Worm (Caenorhabditis elegans): ENCODE measurements around the gene C35A5.5.

Gene C35A5.5

DNA sequence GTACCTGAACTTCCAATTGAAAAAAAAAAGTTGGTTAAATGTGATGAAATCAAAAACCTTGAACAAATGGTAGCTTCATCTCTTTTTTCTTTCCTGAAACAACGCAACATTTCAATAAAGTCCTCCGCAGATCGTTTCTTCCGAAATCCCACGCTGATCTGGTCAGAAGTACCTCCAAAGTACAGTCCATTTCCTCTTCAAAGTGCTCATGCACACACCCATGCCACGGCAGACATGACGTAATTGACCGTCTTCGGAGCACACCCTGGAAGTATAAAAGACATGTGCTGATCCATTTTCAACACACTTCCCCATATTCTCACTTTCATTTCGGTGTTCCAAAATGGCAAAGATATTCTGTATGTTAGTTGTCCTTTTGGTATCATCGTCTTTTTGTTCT lies 1.8 kb upstream of the C35A5.5 start, which contains the start of gene C35A5.10:
Gene C35A5.10 (plus strand): TSS at position 301 of the 400 bp plus-strand sequence.
- TF ChIP-seq F13C5.2 (tag; optimal IDR thresholded peaks at IDR 0.05) = no peak

DNA sequence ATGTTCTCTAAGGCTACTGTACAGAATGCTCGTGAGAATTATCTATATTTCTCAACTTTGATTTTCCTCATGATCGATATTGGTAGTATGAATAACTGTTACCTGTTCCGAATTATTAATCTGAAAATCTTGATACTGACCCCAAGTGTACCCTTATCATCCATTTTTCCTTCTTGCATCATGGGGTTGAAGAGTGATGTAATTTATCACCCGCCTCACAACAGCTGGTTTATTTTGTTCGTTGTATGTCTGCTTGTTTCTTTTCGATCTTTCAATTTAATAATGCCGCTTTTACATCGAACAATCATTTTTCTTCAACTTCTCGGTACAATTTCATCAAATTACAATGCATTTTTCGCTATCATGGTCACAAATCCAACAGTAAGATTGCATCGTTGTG lies 3.2 kb downstream of the C35A5.5 start, which contains the start of gene C35A5.6:
Gene C35A5.6 (plus strand): TSS at position 283 of the 400 bp plus-strand sequence.
- TF ChIP-seq aly-1 (tag; optimal IDR thresholded peaks at IDR 0.05) (no peak), pes-1 (GFP tag; IDR thresholded peaks at IDR 0.05) (no peak), F13C5.2 (tag; optimal IDR thresholded peaks at IDR 0.05) (no peak), hmbx-1 (tag; optimal IDR thresholded peaks at IDR 0.05) (no peak), ama-1 (optimal IDR thresholded peaks at IDR 0.05) (no peak)

DNA sequence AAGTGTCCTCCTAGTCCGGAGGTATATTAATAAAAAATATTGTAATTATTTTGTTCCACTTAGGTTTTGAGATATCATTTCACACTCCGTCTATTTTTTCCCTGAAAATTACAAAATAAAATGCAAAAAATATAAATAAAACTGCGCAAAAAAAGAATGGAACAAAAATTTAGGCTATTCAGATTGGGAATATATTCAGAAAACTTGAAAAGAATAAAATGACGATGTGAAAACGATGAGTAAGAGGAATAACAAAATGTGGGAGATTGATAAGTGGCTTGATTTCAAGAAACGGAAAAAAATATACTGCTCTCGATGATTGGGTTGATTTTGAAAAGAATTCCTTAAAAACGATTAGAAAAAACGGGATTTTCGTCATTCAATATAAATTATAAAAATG lies 8.6 kb downstream of the C35A5.5 start, which contains the start of gene dmsr-8:
Gene dmsr-8 (minus strand): TSS at position 101 of the 400 bp plus-strand sequence.
- TF ChIP-seq pes-1 (GFP tag; IDR thresholded peaks at IDR 0.05) = no peak
- no peak for TF ChIP-seq tbx-11 (GFP tag; IDR thresholded peaks at IDR 0.05)

DNA sequence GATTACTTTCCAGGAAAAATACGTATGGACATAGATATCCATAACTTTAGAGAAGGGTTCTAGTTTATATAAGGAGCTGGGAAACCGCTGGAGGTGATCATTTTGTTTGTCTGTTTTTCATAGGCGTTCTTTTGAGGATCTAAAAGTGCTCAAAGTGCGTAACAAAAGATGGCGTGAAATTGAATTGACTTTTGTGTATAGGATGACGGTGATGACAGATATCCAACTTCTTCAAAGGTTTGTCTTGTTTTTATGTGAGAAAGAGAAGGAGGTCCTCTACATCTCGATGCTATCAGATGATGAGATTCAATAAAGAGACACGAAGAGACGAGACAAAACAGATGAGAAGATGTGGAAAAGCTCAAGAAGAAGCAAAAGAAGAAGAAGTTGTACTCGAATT lies 11.0 kb downstream of the C35A5.5 start:
- no peak for TF ChIP-seq hmg-4 (GFP tag; optimal IDR thresholded peaks at IDR 0.05)
- no peak for TF ChIP-seq tra-4 (tag; optimal IDR thresholded peaks at IDR 0.05)
- no peak for TF ChIP-seq pes-1 (GFP tag; IDR thresholded peaks at IDR 0.05)
- TF ChIP-seq tbx-11 (GFP tag; IDR thresholded peaks at IDR 0.05) = no peak
- TF ChIP-seq ceh-36 (tag; optimal IDR thresholded peaks at IDR 0.05) = no peak

DNA sequence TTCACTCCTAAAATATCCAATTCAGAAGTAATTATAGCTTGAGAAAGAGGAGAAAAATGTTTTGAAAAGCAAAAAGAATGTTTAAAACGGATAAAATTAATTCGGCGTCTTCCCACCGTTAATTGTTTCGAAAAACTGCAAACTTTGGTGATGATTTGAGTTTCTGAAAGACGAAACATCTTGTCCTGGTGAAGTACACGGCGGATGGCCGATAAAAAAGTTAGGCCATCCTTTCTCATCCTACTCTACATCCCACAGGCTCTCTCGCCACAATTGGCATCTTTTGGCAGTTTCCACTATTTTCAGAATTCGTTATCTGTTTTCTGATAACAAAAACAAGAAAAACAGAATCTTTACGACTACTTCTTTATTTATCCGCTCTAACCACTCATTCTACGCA lies 20.2 kb downstream of the C35A5.5 start, which contains the start of the genes C35A5.8 and hda-11:
Gene C35A5.8 (minus strand): TSS at position 7 of the 400 bp plus-strand sequence.
Gene hda-11 (plus strand): TSS at position 283 of the 400 bp plus-strand sequence.
- TF ChIP-seq tbx-37 (GFP tag; conservative IDR thresholded peaks at IDR 0.05) = peak; percentile 72
- TF ChIP-seq hmg-4 (GFP tag; optimal IDR thresholded peaks at IDR 0.05) = no peak
- TF ChIP-seq pes-1 (GFP tag; IDR thresholded peaks at IDR 0.05) = no peak
- TF ChIP-seq ceh-13 (GFP tag; optimal IDR thresholded peaks at IDR 0.05) = no peak

DNA sequence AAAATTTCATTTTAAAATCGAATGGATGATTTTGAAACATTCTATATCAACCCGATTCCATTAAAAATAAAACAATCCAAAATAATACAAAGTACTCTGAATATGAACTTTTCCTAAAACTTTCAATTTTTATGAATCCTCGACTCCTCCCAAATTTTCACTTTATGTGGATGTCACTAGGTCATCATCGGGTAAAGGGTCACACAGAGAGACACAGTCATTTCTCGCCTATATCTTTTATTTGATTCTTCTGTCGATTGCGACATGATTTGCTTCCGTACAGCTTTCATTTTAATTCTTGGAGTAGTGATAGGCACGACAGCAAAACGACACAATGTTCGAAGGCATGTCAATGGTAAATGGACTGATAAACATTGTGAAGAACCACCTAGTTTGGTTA lies 22.8 kb downstream of the C35A5.5 start, which contains the start of gene F25D1.3:
Gene F25D1.3 (plus strand): TSS at position 225 of the 400 bp plus-strand sequence.
- no peak for TF ChIP-seq tbx-37 (GFP tag; conservative IDR thresholded peaks at IDR 0.05)
- no peak for TF ChIP-seq hmbx-1 (tag; optimal IDR thresholded peaks at IDR 0.05)
- no peak for TF ChIP-seq B0310.2 (tag; optimal IDR thresholded peaks at IDR 0.05)
- TF ChIP-seq tbx-11 (GFP tag; IDR thresholded peaks at IDR 0.05) = no peak
- no peak for TF ChIP-seq flt-1 (GFP tag; IDR thresholded peaks at IDR 0.05)
- TF ChIP-seq sea-1 (GFP tag; conservative IDR thresholded peaks at IDR 0.05) = no peak
- no peak for TF ChIP-seq ceh-13 (GFP tag; optimal IDR thresholded peaks at IDR 0.05)
- no peak for TF ChIP-seq ets-7 (tag; optimal IDR thresholded peaks at IDR 0.05)

DNA sequence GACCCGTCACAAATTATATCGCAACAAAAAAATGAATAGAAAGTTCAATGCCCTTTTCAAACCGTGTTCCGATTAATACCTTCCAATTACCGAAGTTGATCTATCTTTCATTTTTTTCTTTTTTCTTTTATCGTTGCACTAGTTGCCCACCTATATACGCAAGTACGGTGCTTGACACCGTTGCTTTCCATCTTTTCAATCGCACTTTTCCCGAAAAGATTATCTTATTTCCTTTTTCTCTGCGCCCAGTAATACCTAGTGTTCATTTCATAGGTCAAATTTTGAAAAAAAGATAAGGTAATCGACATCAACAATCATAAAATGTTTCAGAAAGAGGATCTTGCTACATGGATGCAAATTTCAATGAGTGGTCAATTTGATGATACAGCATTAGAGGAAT lies 23.9 kb downstream of the C35A5.5 start:
- TF ChIP-seq ets-7 (tag; optimal IDR thresholded peaks at IDR 0.05) (no peak), ceh-13 (GFP tag; optimal IDR thresholded peaks at IDR 0.05) (no peak), B0310.2 (tag; optimal IDR thresholded peaks at IDR 0.05) (no peak), pes-1 (GFP tag; IDR thresholded peaks at IDR 0.05) (no peak), hnd-1 (tag; optimal IDR thresholded peaks at IDR 0.05) (no peak), F13C5.2 (tag; optimal IDR thresholded peaks at IDR 0.05) (no peak), tbx-37 (GFP tag; conservative IDR thresholded peaks at IDR 0.05) (no peak), aly-1 (tag; optimal IDR thresholded peaks at IDR 0.05) (no peak), ama-1 (optimal IDR thresholded peaks at IDR 0.05) (no peak), hmg-4 (GFP tag; optimal IDR thresholded peaks at IDR 0.05) (no peak), ceh-36 (tag; optimal IDR thresholded peaks at IDR 0.05) (no peak), tra-4 (tag; optimal IDR thresholded peaks at IDR 0.05) (no peak), hmbx-1 (tag; optimal IDR thresholded peaks at IDR 0.05) (no peak), flt-1 (GFP tag; IDR thresholded peaks at IDR 0.05) (no peak), sea-1 (GFP tag; conservative IDR thresholded peaks at IDR 0.05) (no peak), scrt-1 (GFP tag; IDR thresholded peaks at IDR 0.05) (no peak), tbx-11 (GFP tag; IDR thresholded peaks at IDR 0.05) (no peak)

DNA sequence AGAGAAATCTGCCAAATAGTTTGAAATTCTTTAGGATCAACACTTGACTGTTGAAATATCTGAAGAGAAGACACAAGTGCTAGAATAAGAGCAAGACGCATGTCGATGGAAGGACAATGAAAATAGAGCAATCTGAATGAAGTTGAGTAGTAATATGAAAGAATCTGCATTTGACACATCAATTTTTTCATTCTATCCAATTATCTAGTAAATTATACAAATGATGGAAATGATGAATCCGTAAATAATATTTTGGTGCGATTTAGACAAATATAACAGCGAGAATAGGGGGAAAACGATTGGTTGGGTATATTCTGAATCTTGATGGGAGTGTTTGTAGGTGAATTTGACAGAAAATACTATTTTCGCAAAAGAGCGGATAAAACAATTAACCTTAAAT lies 27.1 kb downstream of the C35A5.5 start, which contains the start of gene txt-10:
Gene txt-10 (minus strand): TSS at position 101 of the 400 bp plus-strand sequence.
- TF ChIP-seq ceh-13 (GFP tag; optimal IDR thresholded peaks at IDR 0.05) (no peak), F13C5.2 (tag; optimal IDR thresholded peaks at IDR 0.05) (no peak), hnd-1 (tag; optimal IDR thresholded peaks at IDR 0.05) (no peak), B0310.2 (tag; optimal IDR thresholded peaks at IDR 0.05) (no peak), tbx-11 (GFP tag; IDR thresholded peaks at IDR 0.05) (no peak), tbx-37 (GFP tag; conservative IDR thresholded peaks at IDR 0.05) (no peak), sea-1 (GFP tag; conservative IDR thresholded peaks at IDR 0.05) (no peak), tra-4 (tag; optimal IDR thresholded peaks at IDR 0.05) (no peak), pes-1 (GFP tag; IDR thresholded peaks at IDR 0.05) (no peak), hmbx-1 (tag; optimal IDR thresholded peaks at IDR 0.05) (no peak), aly-1 (tag; optimal IDR thresholded peaks at IDR 0.05) (no peak), ama-1 (optimal IDR thresholded peaks at IDR 0.05) (no peak), scrt-1 (GFP tag; IDR thresholded peaks at IDR 0.05) (no peak)

DNA sequence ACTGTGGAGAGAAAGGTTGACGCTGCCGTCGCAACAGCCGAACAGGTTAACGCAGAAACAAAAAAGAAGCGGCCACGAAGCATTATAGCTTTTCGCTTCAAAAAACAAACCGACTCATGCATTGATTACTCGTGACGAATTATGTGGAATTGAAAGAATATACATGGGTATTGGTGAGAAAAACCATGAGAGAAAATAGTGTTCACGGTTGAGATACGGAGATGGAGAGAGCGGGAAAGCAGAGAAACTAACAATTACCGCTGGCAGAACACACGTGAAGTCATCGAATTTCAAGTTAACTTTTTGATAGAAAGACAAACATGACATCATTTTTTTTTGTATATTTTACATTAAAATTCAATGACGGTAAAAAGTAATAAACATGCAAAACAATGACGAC lies 29.7 kb downstream of the C35A5.5 start:
- TF ChIP-seq sea-1 (GFP tag; conservative IDR thresholded peaks at IDR 0.05) (no peak), flt-1 (GFP tag; IDR thresholded peaks at IDR 0.05) (no peak), ceh-36 (tag; optimal IDR thresholded peaks at IDR 0.05) (no peak), tra-4 (tag; optimal IDR thresholded peaks at IDR 0.05) (no peak)

Measured in whole organism, early embryonic.